Worm (Caenorhabditis elegans): ENCODE data around the gene srg-69.

DNA sequence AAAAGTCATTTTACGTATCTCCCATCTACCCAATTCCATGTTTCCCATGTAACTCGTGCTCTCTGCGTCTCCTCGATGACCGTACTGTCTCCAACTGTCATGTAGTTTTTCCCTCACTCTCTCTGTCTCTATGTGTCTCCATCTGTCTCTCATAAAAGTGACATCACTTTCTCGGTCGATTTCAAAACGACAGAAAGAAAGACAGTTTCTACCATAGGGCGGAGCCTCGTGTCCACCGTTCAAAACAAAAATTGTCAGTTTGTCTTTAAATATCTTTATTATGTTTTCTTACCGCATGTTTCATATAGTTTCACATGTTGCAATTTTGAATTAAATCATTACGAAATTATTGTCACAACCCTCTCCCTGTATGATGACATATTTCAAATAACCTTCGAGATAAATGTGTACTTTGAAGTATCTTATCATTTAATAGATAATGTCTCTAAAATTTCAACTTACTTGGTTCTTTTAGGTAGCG lies 25.2 kb upstream of the srg-69 start:
- TF ChIP-seq F13H6.1 (tag; optimal IDR thresholded peaks at IDR 0.05) (no peak), sox-2 (GFP tag; IDR thresholded peaks at IDR 0.05) (no peak)

Measured in whole organism, late embryonic.